Fruit fly (Drosophila melanogaster) whole organism, prepupa: ENCODE data around the gene ida.

Experiments
- Blimp-1 ChIP-seq: fragments of 200-800 bp; sonication (Bioruptor generic); optimal IDR thresholded peaks from 3 replicates; lab custom pipeline; 2017; ENCODE audit warnings: missing biosample characterization, missing genetic modification characterization, mild to moderate bottlenecking, moderate library complexity, missing genetic modification reagents
- CG10631 ChIP-seq: fragments of 200-800 bp; sonication (Bioruptor generic); optimal IDR thresholded peaks from 2 replicates; lab custom pipeline; 2016; ENCODE audit warnings: missing biosample characterization, missing genetic modification characterization
- CG10669 ChIP-seq: fragments of 200-800 bp; sonication (Bioruptor generic); optimal IDR thresholded peaks from 3 replicates; lab custom pipeline; 2018; ENCODE audit warnings: missing biosample characterization, mild to moderate bottlenecking, missing genetic modification characterization, moderate library complexity
- CG11294 ChIP-seq: fragments of 200-800 bp; sonication (Bioruptor generic); IDR thresholded peaks from 2 replicates; pipeline ENCODE4 v1.3.6; 2022; ENCODE audit warnings: missing biosample characterization, missing genetic modification characterization
- CG11762 ChIP-seq: fragments of 200-800 bp; sonication (Bioruptor generic); optimal IDR thresholded peaks from 3 replicates; lab custom pipeline; 2016; ENCODE audit warnings: missing biosample characterization, missing genetic modification characterization; ENCODE audit not compliant: insufficient read depth
- CG11902 ChIP-seq: fragments of 200-800 bp; sonication (Bioruptor generic); optimal IDR thresholded peaks from 3 replicates; lab custom pipeline; 2016; ENCODE audit warnings: missing biosample characterization, missing genetic modification characterization
- CG15336 ChIP-seq: fragments of 200-800 bp; sonication (Bioruptor generic); IDR thresholded peaks from 2 replicates; pipeline ENCODE4 v1.3.6; 2022; ENCODE audit warnings: missing biosample characterization, missing genetic modification characterization
- CG1621 ChIP-seq: fragments of 200-800 bp; sonication (Bioruptor generic); optimal IDR thresholded peaks from 3 replicates; lab custom pipeline; 2018; ENCODE audit warnings: missing biosample characterization, mild to moderate bottlenecking, missing genetic modification characterization
- CG31627 ChIP-seq: fragments of 200-800 bp; sonication (Bioruptor generic); optimal IDR thresholded peaks from 3 replicates; lab custom pipeline; 2016; ENCODE audit warnings: missing biosample characterization, missing genetic modification characterization
- CG32006 ChIP-seq: fragments of 200-800 bp; sonication (Bioruptor generic); optimal IDR thresholded peaks from 3 replicates; lab custom pipeline; 2017; ENCODE audit warnings: missing biosample characterization, mild to moderate bottlenecking, missing genetic modification characterization
- CG34406 ChIP-seq: fragments of 200-800 bp; sonication (Bioruptor generic); optimal IDR thresholded peaks from 3 replicates; lab custom pipeline; 2016; ENCODE audit warnings: missing biosample characterization, missing genetic modification characterization
- CG6808 ChIP-seq: fragments of 200-800 bp; sonication (Bioruptor generic); optimal IDR thresholded peaks from 3 replicates; lab custom pipeline; 2017; ENCODE audit warnings: missing biosample characterization, missing genetic modification characterization, mild to moderate bottlenecking, moderate library complexity, missing genetic modification reagents
- CG8632 ChIP-seq: fragments of 200-800 bp; sonication (Bioruptor generic); optimal IDR thresholded peaks from 3 replicates; lab custom pipeline; 2016; ENCODE audit warnings: missing biosample characterization, missing genetic modification characterization
- CG9139 ChIP-seq: fragments of 200-800 bp; sonication (Bioruptor generic); optimal IDR thresholded peaks from 3 replicates; lab custom pipeline; 2017; ENCODE audit warnings: missing biosample characterization, mild to moderate bottlenecking, missing genetic modification characterization
- Eip78C ChIP-seq: fragments of 200-800 bp; sonication (Bioruptor generic); peaks from one replicate; lab custom pipeline; 2016; ENCODE audit warnings: missing biosample characterization, missing genetic modification characterization
- Eip93F ChIP-seq: fragments of 200-800 bp; sonication (Bioruptor generic); optimal IDR thresholded peaks from 2 replicates; lab custom pipeline; 2016; ENCODE audit warnings: missing biosample characterization, mild to moderate bottlenecking, missing genetic modification characterization
- Ets21C ChIP-seq: fragments of 200-800 bp; sonication (Bioruptor generic); optimal IDR thresholded peaks from 3 replicates; lab custom pipeline; 2016; ENCODE audit warnings: missing biosample characterization, missing genetic modification characterization
- Hr39 ChIP-seq: fragments of 200-800 bp; sonication (Bioruptor generic); optimal IDR thresholded peaks from 2 replicates; lab custom pipeline; 2016; ENCODE audit warnings: missing biosample characterization, missing genetic modification characterization
- Hr4 ChIP-seq: fragments of 200-800 bp; sonication (Bioruptor generic); optimal IDR thresholded peaks from 3 replicates; lab custom pipeline; 2016; ENCODE audit warnings: missing biosample characterization, missing genetic modification characterization
- Met ChIP-seq: fragments of 200-800 bp; sonication (Bioruptor generic); optimal IDR thresholded peaks from 3 replicates; lab custom pipeline; 2016; ENCODE audit warnings: missing biosample characterization, missing genetic modification characterization
- OdsH ChIP-seq: fragments of 200-800 bp; sonication (Bioruptor generic); optimal IDR thresholded peaks from 3 replicates; lab custom pipeline; 2016; ENCODE audit warnings: missing biosample characterization, missing genetic modification characterization
- Smox ChIP-seq: fragments of 200-800 bp; sonication (Bioruptor generic); optimal IDR thresholded peaks from 3 replicates; lab custom pipeline; 2016; ENCODE audit warnings: missing biosample characterization, missing genetic modification characterization
- Sox102F ChIP-seq: fragments of 200-800 bp; sonication (Bioruptor generic); optimal IDR thresholded peaks from 2 replicates; lab custom pipeline; 2016; ENCODE audit warnings: missing biosample characterization, mild to moderate bottlenecking, missing genetic modification characterization
- Sox14 ChIP-seq: fragments of 200-800 bp; sonication (Bioruptor generic); optimal IDR thresholded peaks from 3 replicates; lab custom pipeline; 2016; ENCODE audit warnings: missing biosample characterization, missing genetic modification characterization
- achi ChIP-seq: fragments of 200-800 bp; sonication (Bioruptor generic); optimal IDR thresholded peaks from 3 replicates; lab custom pipeline; 2016; ENCODE audit warnings: missing biosample characterization, missing genetic modification characterization
- acj6 ChIP-seq: fragments of 200-800 bp; sonication (Bioruptor generic); optimal IDR thresholded peaks from 3 replicates; lab custom pipeline; 2016; ENCODE audit warnings: missing biosample characterization, missing genetic modification characterization
- dac ChIP-seq: fragments of 200-800 bp; sonication (Bioruptor generic); optimal IDR thresholded peaks from 2 replicates; lab custom pipeline; 2017; ENCODE audit warnings: missing biosample characterization, mild to moderate bottlenecking, missing genetic modification characterization
- eg ChIP-seq: fragments of 200-800 bp; sonication (Bioruptor generic); IDR thresholded peaks from 3 replicates; pipeline ENCODE4 v1.3.6; 2022; ENCODE audit warnings: missing biosample characterization, missing genetic modification characterization
- esn ChIP-seq: fragments of 200-800 bp; sonication (Bioruptor generic); optimal IDR thresholded peaks from 2 replicates; lab custom pipeline; 2016; ENCODE audit warnings: missing biosample characterization, mild to moderate bottlenecking, missing genetic modification characterization, moderate library complexity
- fd59A ChIP-seq: fragments of 200-800 bp; sonication (Bioruptor generic); optimal IDR thresholded peaks from 2 replicates; lab custom pipeline; 2017; ENCODE audit warnings: missing biosample characterization, mild to moderate bottlenecking, missing genetic modification characterization, missing genetic modification reagents
- fd85E ChIP-seq: fragments of 200-800 bp; sonication (Bioruptor generic); optimal IDR thresholded peaks from 3 replicates; lab custom pipeline; 2016; ENCODE audit warnings: missing biosample characterization, missing genetic modification characterization
- fkh ChIP-seq: fragments of 200-800 bp; sonication (Bioruptor generic); optimal IDR thresholded peaks from 3 replicates; lab custom pipeline; 2017; ENCODE audit warnings: missing biosample characterization, mild to moderate bottlenecking, missing genetic modification characterization, moderate library complexity
- pdm3 ChIP-seq: fragments of 200-800 bp; sonication (Bioruptor generic); optimal IDR thresholded peaks from 3 replicates; lab custom pipeline; 2016; ENCODE audit warnings: missing biosample characterization, missing genetic modification characterization
- salr ChIP-seq, 2 experiments: fragments of 200-800 bp; sonication (Bioruptor generic); optimal IDR thresholded peaks; 3 replicates each; lab custom pipeline; 2016 to 2018; ENCODE audit warnings: missing biosample characterization in 2 of 2, missing genetic modification characterization in 2 of 2, mild to moderate bottlenecking in 1 of 2
- spab ChIP-seq: fragments of 200-800 bp; sonication (Bioruptor generic); optimal IDR thresholded peaks from 2 replicates; lab custom pipeline; 2017; ENCODE audit warnings: missing biosample characterization, mild to moderate bottlenecking, missing genetic modification characterization, missing genetic modification reagents
- topi ChIP-seq: fragments of 200-800 bp; sonication (Bioruptor generic); optimal IDR thresholded peaks from 3 replicates; lab custom pipeline; 2016; ENCODE audit warnings: missing biosample characterization, missing genetic modification characterization
- vri ChIP-seq: fragments of 200-800 bp; sonication (Bioruptor generic); optimal IDR thresholded peaks from 3 replicates; lab custom pipeline; 2016; ENCODE audit warnings: missing biosample characterization, mild to moderate bottlenecking, missing genetic modification characterization

The ida gene

dm6 chr3L:3878734-3879310 is 26.3 kb upstream of the ida start (continued):
- TF ChIP-seq CG6808 (GFP tag; lab: Kevin White, UChicago) (peak; percentile 84), CG11762 (GFP tag; lab: Kevin White, UChicago) (no peak), Sox14 (no peak), CG15336 (peak; percentile 83), CG9139 (GFP tag; lab: Kevin White, UChicago) (peak; percentile 91), fkh (GFP tag; lab: Kevin White, UChicago) (no peak), dac (GFP tag; lab: Kevin White, UChicago) (peak; percentile 28), achi (GFP tag; lab: Kevin White, UChicago) (peak; percentile 51), acj6 (GFP tag; lab: Kevin White, UChicago) (no peak), CG10631 (GFP tag; lab: Kevin White, UChicago) (no peak), fd59A (GFP tag; lab: Kevin White, UChicago) (no peak), CG11294 (GFP tag; lab: Robert Waterston, UW) (peak; percentile 21; the same call in 1 of the 2 replicates), Hr4 (GFP tag; lab: Kevin White, UChicago) (peak; percentile 22), CG8632 (GFP tag; lab: Kevin White, UChicago) (peak; percentile 46), CG34406 (GFP tag; lab: Kevin White, UChicago) (peak; percentile 59), Sox102F (GFP tag; lab: Kevin White, UChicago) (peak; percentile 24), CG32006 (GFP tag; lab: Kevin White, UChicago) (peak; percentile 23), salr (GFP tag; optimal IDR thresholded peaks at IDR 0.05; lab: Kevin White, UChicago) (peak; percentile 14 to 42), Met (GFP tag; lab: Kevin White, UChicago) (no peak), spab (peak; percentile 79), fd85E (GFP tag; lab: Kevin White, UChicago) (peak; percentile 27), CG1621 (tag; lab: Kevin White, UChicago) (peak; percentile 73)

dm6 chr3L:3882046-3882445 is 23.1 kb upstream of the ida start:
- TF ChIP-seq pdm3 (GFP tag; lab: Kevin White, UChicago), result no peak
- peak; percentile 17 for TF ChIP-seq Eip78C (GFP tag; lab: Kevin White, UChicago)
- no peak for TF ChIP-seq Ets21C
- peak; percentile 8 for TF ChIP-seq CG31627 (GFP tag; lab: Kevin White, UChicago)
- no peak for TF ChIP-seq CG8632 (GFP tag; lab: Kevin White, UChicago)
- TF ChIP-seq, all 60 proteins: peak for 2

- no peak for TF ChIP-seq CG11902 (GFP tag; lab: Kevin White, UChicago)
- no peak for TF ChIP-seq Sox14
- TF ChIP-seq fd59A (GFP tag; lab: Kevin White, UChicago), result no peak
- no peak for TF ChIP-seq spab
- no peak for TF ChIP-seq eg (GFP tag; lab: Robert Waterston, UW)
- TF ChIP-seq Eip93F, result no peak
- no peak for TF ChIP-seq dac (GFP tag; lab: Kevin White, UChicago)
- TF ChIP-seq CG34406 (GFP tag; lab: Kevin White, UChicago), result no peak
- no peak for TF ChIP-seq Blimp-1
- TF ChIP-seq Eip78C (GFP tag; lab: Kevin White, UChicago), result no peak
- TF ChIP-seq CG31627 (GFP tag; lab: Kevin White, UChicago), result no peak
- no peak for TF ChIP-seq Sox102F (GFP tag; lab: Kevin White, UChicago)
- TF ChIP-seq Smox, result no peak
- TF ChIP-seq CG10669 (GFP tag; lab: Kevin White, UChicago), result no peak
- no peak for TF ChIP-seq vri (GFP tag; lab: Kevin White, UChicago)
- no peak for TF ChIP-seq Hr39 (GFP tag; lab: Kevin White, UChicago)
- no peak for TF ChIP-seq OdsH (GFP tag; lab: Kevin White, UChicago)
- no peak for TF ChIP-seq CG8632 (GFP tag; lab: Kevin White, UChicago)
- no peak for TF ChIP-seq topi
- no peak for TF ChIP-seq esn (GFP tag; lab: Kevin White, UChicago)
- TF ChIP-seq, all 60 proteins: peak for 0
These were observed 19.2 kb upstream of the ida start for dm6 chr3L:3885933-3886332.
